Fruit fly (Drosophila melanogaster) whole organism, embryonic: Measurements from ENCODE around the gene CG5793.
A peak's percentile ranks its signal among the peaks of the same experiment; 100 is the strongest.

Experiments used
- Adf1 ChIP-seq: fragments of 200-800 bp; sonication (Bioruptor generic); IDR thresholded peaks from 2 replicates; pipeline ENCODE4 v1.3.6; 2022; ENCODE audit warnings: missing biosample characterization, missing genetic modification characterization
- Aef1 ChIP-seq: fragments of 200-800 bp; sonication (Bioruptor generic); IDR thresholded peaks from 3 replicates; pipeline ENCODE4 v1.3.6; 2022; ENCODE audit warnings: missing biosample characterization, missing genetic modification characterization
- CG10366 ChIP-seq: fragments of 200-800 bp; sonication (Bioruptor generic); IDR thresholded peaks from 2 replicates; pipeline ENCODE4 v1.3.6; 2022; ENCODE audit warnings: missing biosample characterization, missing genetic modification characterization
- CG10654 ChIP-seq: fragments of 200-800 bp; sonication (Bioruptor generic); optimal IDR thresholded peaks from 2 replicates; lab custom pipeline; 2016; ENCODE audit warnings: missing biosample characterization, missing genetic modification characterization
- CG13775 ChIP-seq: fragments of 200-800 bp; sonication (Bioruptor generic); optimal IDR thresholded peaks from 3 replicates; lab custom pipeline; 2017; ENCODE audit warnings: missing biosample characterization, mild to moderate bottlenecking, missing genetic modification characterization
- CG15601 ChIP-seq: fragments of 200-800 bp; sonication (Bioruptor generic); optimal IDR thresholded peaks from 3 replicates; lab custom pipeline; 2019; ENCODE audit warnings: missing biosample characterization, mild to moderate bottlenecking, missing genetic modification characterization, moderate library complexity
- CG15696 ChIP-seq: fragments of 200-800 bp; sonication (Bioruptor generic); optimal IDR thresholded peaks from 2 replicates; lab custom pipeline; 2019; ENCODE audit warnings: missing biosample characterization, mild to moderate bottlenecking, missing genetic modification characterization, moderate library complexity
- CG1603 ChIP-seq: fragments of 200-800 bp; sonication (Bioruptor generic); optimal IDR thresholded peaks from 2 replicates; lab custom pipeline; 2019; ENCODE audit warnings: missing biosample characterization, mild to moderate bottlenecking, missing genetic modification characterization, moderate library complexity
- CG17328 ChIP-seq: fragments of 200-800 bp; sonication (Bioruptor generic); IDR thresholded peaks from 2 replicates; pipeline ENCODE4 v1.3.6; 2022; ENCODE audit warnings: missing biosample characterization, missing genetic modification characterization
- CG1792 ChIP-seq: fragments of 200-800 bp; sonication (Bioruptor generic); optimal IDR thresholded peaks from 2 replicates; lab custom pipeline; 2016; ENCODE audit warnings: missing biosample characterization, missing genetic modification characterization
- CG18599 ChIP-seq: fragments of 200-800 bp; sonication (Bioruptor generic); optimal IDR thresholded peaks from 3 replicates; lab custom pipeline; 2017; ENCODE audit warnings: missing biosample characterization, missing genetic modification characterization, mild to moderate bottlenecking, moderate library complexity, missing genetic modification reagents
- CG2712 ChIP-seq: fragments of 200-800 bp; optimal IDR thresholded peaks from 3 replicates; lab custom pipeline; 2019; ENCODE audit warnings: missing biosample characterization, mild to moderate bottlenecking, missing genetic modification characterization, moderate library complexity
- CG30020 ChIP-seq: fragments of 200-800 bp; optimal IDR thresholded peaks from 2 replicates; lab custom pipeline; 2019; ENCODE audit warnings: missing biosample characterization, mild to moderate bottlenecking, missing genetic modification characterization, moderate library complexity
- CG34376 ChIP-seq: fragments of 200-800 bp; sonication (Bioruptor generic); optimal IDR thresholded peaks from 2 replicates; lab custom pipeline; 2018; ENCODE audit warnings: missing biosample characterization, mild to moderate bottlenecking, missing genetic modification characterization
- CG34422 ChIP-seq: fragments of 200-800 bp; sonication (Bioruptor generic); IDR thresholded peaks from 3 replicates; pipeline ENCODE4 v1.3.6; 2022; ENCODE audit warnings: missing biosample characterization, missing genetic modification characterization
- CG4617 ChIP-seq: fragments of 200-800 bp; sonication (Bioruptor generic); optimal IDR thresholded peaks from 3 replicates; lab custom pipeline; 2016; ENCODE audit warnings: missing biosample characterization, missing genetic modification characterization, borderline replicate concordance
- CG5953 ChIP-seq: fragments of 200-800 bp; sonication (Bioruptor generic); IDR thresholded peaks from 2 replicates; pipeline ENCODE4 v1.3.6; 2022; ENCODE audit warnings: missing biosample characterization, missing genetic modification characterization
- CG7556 ChIP-seq: fragments of 200-800 bp; sonication (Bioruptor generic); optimal IDR thresholded peaks from 2 replicates; lab custom pipeline; 2017; ENCODE audit warnings: missing biosample characterization, mild to moderate bottlenecking, missing genetic modification characterization
- CG7839 ChIP-seq: fragments of 200-800 bp; sonication (Bioruptor generic); optimal IDR thresholded peaks from 3 replicates; lab custom pipeline; 2018; ENCODE audit warnings: missing biosample characterization, mild to moderate bottlenecking, missing genetic modification characterization, moderate library complexity
- D19B ChIP-seq: fragments of 200-800 bp; sonication (Bioruptor generic); optimal IDR thresholded peaks from 2 replicates; lab custom pipeline; 2017; ENCODE audit warnings: missing biosample characterization, mild to moderate bottlenecking, missing genetic modification characterization
- Dek ChIP-seq: fragments of 200-800 bp; sonication (Bioruptor generic); optimal IDR thresholded peaks from 3 replicates; lab custom pipeline; 2019; ENCODE audit warnings: missing biosample characterization, mild to moderate bottlenecking, missing genetic modification characterization, moderate library complexity
- Dp ChIP-seq: fragments of 200-800 bp; sonication (Bioruptor generic); optimal IDR thresholded peaks from 2 replicates; lab custom pipeline; 2018; ENCODE audit warnings: missing biosample characterization, mild to moderate bottlenecking, missing genetic modification characterization, moderate library complexity
- E2f2 ChIP-seq: fragments of 200-800 bp; sonication (Bioruptor generic); IDR thresholded peaks from 2 replicates; pipeline ENCODE4 v1.3.6; 2022; ENCODE audit warnings: missing biosample characterization, missing genetic modification characterization
- Fer1 ChIP-seq: fragments of 200-800 bp; sonication (Bioruptor generic); optimal IDR thresholded peaks from 2 replicates; lab custom pipeline; 2017; ENCODE audit warnings: missing biosample characterization, mild to moderate bottlenecking, missing genetic modification characterization
- H15 ChIP-seq: fragments of 200-800 bp; sonication (Bioruptor generic); IDR thresholded peaks from 3 replicates; pipeline ENCODE4 v1.3.6; 2022; ENCODE audit warnings: missing biosample characterization, missing genetic modification characterization
- Med ChIP-seq: fragments of 200-800 bp; sonication (Bioruptor generic); peaks from one replicate; lab custom pipeline; 2016; ENCODE audit warnings: missing biosample characterization, missing genetic modification characterization, mild to moderate bottlenecking, inconsistent platforms, moderate library complexity
- Mrtf ChIP-seq: fragments of 200-800 bp; sonication (Bioruptor generic); IDR thresholded peaks from 3 replicates; pipeline ENCODE4 v1.3.6; 2022; ENCODE audit warnings: missing biosample characterization, missing genetic modification characterization
- Myb ChIP-seq: fragments of 200-800 bp; sonication (Bioruptor generic); optimal IDR thresholded peaks from 2 replicates; lab custom pipeline; 2016; ENCODE audit warnings: missing biosample characterization, missing genetic modification characterization
- NC2α ChIP-seq: fragments of 200-800 bp; sonication (Bioruptor generic); optimal IDR thresholded peaks from 2 replicates; lab custom pipeline; 2016; ENCODE audit warnings: missing biosample characterization, missing genetic modification characterization
- NFAT ChIP-seq: fragments of 200-800 bp; sonication (Bioruptor generic); IDR thresholded peaks from 2 replicates; pipeline ENCODE4 v1.3.6; 2022; ENCODE audit warnings: missing biosample characterization, missing genetic modification characterization
- Oaz ChIP-seq: fragments of 200-800 bp; sonication (Bioruptor generic); IDR thresholded peaks from 2 replicates; pipeline ENCODE4 v1.3.6; 2022; ENCODE audit warnings: missing biosample characterization, missing genetic modification characterization
- Scr ChIP-seq: fragments of 200-800 bp; sonication (Bioruptor generic); IDR thresholded peaks from 2 replicates; pipeline ENCODE4 v1.3.6; 2022; ENCODE audit warnings: missing biosample characterization, missing genetic modification characterization; ENCODE audit not compliant: partially characterized antibody
- Sry-δ ChIP-seq: fragments of 200-800 bp; sonication (Bioruptor generic); optimal IDR thresholded peaks from 2 replicates; lab custom pipeline; 2016; ENCODE audit warnings: missing biosample characterization, missing genetic modification characterization
- YL-1 ChIP-seq: fragments of 200-800 bp; sonication (Bioruptor generic); optimal IDR thresholded peaks from 3 replicates; lab custom pipeline; 2017; ENCODE audit warnings: missing biosample characterization, mild to moderate bottlenecking, missing genetic modification characterization
- bsh ChIP-seq, 2 experiments: fragments of 200-800 bp; sonication (Bioruptor generic); optimal IDR thresholded peaks; 2 replicates each; lab custom pipeline; 2017 to 2018; ENCODE audit warnings: mild to moderate bottlenecking in 2 of 2, missing biosample characterization in 2 of 2, missing genetic modification characterization in 2 of 2, moderate library complexity in 1 of 2
- crp ChIP-seq, 2 experiments: fragments of 200-800 bp; sonication (Bioruptor generic); optimal IDR thresholded peaks; 2 replicates in 1 of 2; 3 replicates in 1 of 2; lab custom pipeline; 2017; ENCODE audit warnings: missing biosample characterization in 2 of 2, missing genetic modification characterization in 2 of 2, mild to moderate bottlenecking in 1 of 2, moderate library complexity in 1 of 2
- eyg ChIP-seq: fragments of 200-800 bp; sonication (Bioruptor generic); optimal IDR thresholded peaks from 3 replicates; lab custom pipeline; 2016; ENCODE audit warnings: missing biosample characterization, missing genetic modification characterization
- fd3F ChIP-seq: fragments of 200-800 bp; sonication (Bioruptor generic); optimal IDR thresholded peaks from 2 replicates; lab custom pipeline; 2018; ENCODE audit warnings: missing biosample characterization, mild to moderate bottlenecking, missing genetic modification characterization, moderate library complexity
- gt ChIP-seq: fragments of 200-800 bp; sonication (Bioruptor generic); IDR thresholded peaks from 2 replicates; pipeline ENCODE4 v1.3.6; 2022; ENCODE audit warnings: missing biosample characterization, missing genetic modification characterization
- jumu ChIP-seq: fragments of 200-800 bp; sonication (Bioruptor generic); optimal IDR thresholded peaks from 3 replicates; lab custom pipeline; 2016; ENCODE audit warnings: missing biosample characterization, missing genetic modification characterization
- kni ChIP-seq: fragments of 200-800 bp; sonication (Bioruptor generic); optimal IDR thresholded peaks from 3 replicates; lab custom pipeline; 2017; ENCODE audit warnings: mild to moderate bottlenecking, missing biosample characterization, missing genetic modification reagents, missing genetic modification characterization
- lmd ChIP-seq: fragments of 200-800 bp; sonication (Bioruptor generic); IDR thresholded peaks from 2 replicates; pipeline ENCODE4 v1.3.6; 2022; ENCODE audit warnings: missing biosample characterization, missing genetic modification characterization
- mirr ChIP-seq: fragments of 200-800 bp; sonication (Bioruptor generic); optimal IDR thresholded peaks from 3 replicates; lab custom pipeline; 2018; ENCODE audit warnings: missing biosample characterization, mild to moderate bottlenecking, missing genetic modification characterization
- nmo ChIP-seq: fragments of 200-800 bp; sonication (Bioruptor generic); optimal IDR thresholded peaks from 2 replicates; lab custom pipeline; 2018; ENCODE audit warnings: missing biosample characterization, mild to moderate bottlenecking, missing genetic modification characterization, moderate library complexity
- phol ChIP-seq: fragments of 200-800 bp; sonication (Bioruptor generic); optimal IDR thresholded peaks from 3 replicates; lab custom pipeline; 2018; ENCODE audit warnings: missing biosample characterization, mild to moderate bottlenecking, missing genetic modification characterization, moderate library complexity
- sens ChIP-seq: fragments of 200-800 bp; sonication (Bioruptor generic); peaks from one replicate; lab custom pipeline; 2016; ENCODE audit warnings: missing biosample characterization, missing genetic modification characterization
- slbo ChIP-seq: fragments of 200-800 bp; sonication (Bioruptor generic); IDR thresholded peaks from 2 replicates; pipeline ENCODE4 v1.3.6; 2022; ENCODE audit warnings: missing biosample characterization, missing genetic modification characterization
- ssp ChIP-seq: fragments of 200-800 bp; sonication (Bioruptor generic); IDR thresholded peaks from 2 replicates; pipeline ENCODE4 v1.3.6; 2022; ENCODE audit warnings: missing biosample characterization, missing genetic modification characterization
- stwl ChIP-seq: fragments of 200-800 bp; sonication (Bioruptor generic); optimal IDR thresholded peaks from 3 replicates; lab custom pipeline; 2018; ENCODE audit warnings: missing biosample characterization, mild to moderate bottlenecking, missing genetic modification characterization, moderate library complexity
- tap ChIP-seq: fragments of 200-800 bp; optimal IDR thresholded peaks from 3 replicates; lab custom pipeline; 2019; ENCODE audit warnings: missing biosample characterization, mild to moderate bottlenecking, missing genetic modification characterization, moderate library complexity
- zen ChIP-seq: fragments of 200-800 bp; sonication (Bioruptor generic); optimal IDR thresholded peaks from 3 replicates; lab custom pipeline; 2018; ENCODE audit warnings: missing biosample characterization, mild to moderate bottlenecking, missing genetic modification characterization, moderate library complexity

The CG5793 gene

DNA sequence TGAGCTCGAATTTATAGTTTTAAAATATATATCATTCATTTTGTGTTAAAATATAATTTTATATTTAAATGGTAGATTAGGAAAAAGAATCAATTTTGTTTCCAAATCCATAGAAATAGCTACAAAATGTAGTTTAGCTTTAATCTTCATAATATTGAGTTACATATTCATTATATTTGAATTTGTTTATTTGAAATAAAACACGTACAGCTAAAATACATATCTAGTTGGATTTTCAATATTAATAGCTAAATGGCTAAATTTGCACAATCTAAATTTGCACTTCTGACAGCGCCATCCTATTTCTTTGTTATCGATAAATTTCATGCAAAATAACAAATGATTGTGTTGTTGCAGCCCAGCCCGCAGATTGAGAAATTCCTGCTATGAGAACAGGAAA, 6.6 kb downstream of the CG5793 start, which contains the start of gene Usp8 (continued):
- TF ChIP-seq jumu (GFP tag; lab: Kevin White, UChicago) (no peak), Scr (GFP tag; lab: Robert Waterston, UW) (no peak), ssp (GFP tag; lab: Robert Waterston, UW) (no peak), stwl (tag; lab: Kevin White, UChicago) (peak; percentile 17), CG2712 (tag; lab: Kevin White, UChicago) (peak; percentile 66), CG4617 (no peak), CG7839 (tag; lab: Kevin White, UChicago) (no peak), CG18599 (GFP tag; lab: Kevin White, UChicago) (no peak), CG7556 (peak; percentile 43), CG30020 (tag; lab: Kevin White, UChicago) (peak; percentile 64), CG10366 (GFP tag; lab: Robert Waterston, UW) (no peak; the same call in 1 of the 2 replicates), Med (GFP tag; lab: Kevin White, UChicago) (peak; percentile 33), CG15696 (peak; percentile 37), H15 (no peak), Sry-δ (no peak), eyg (GFP tag; lab: Kevin White, UChicago) (no peak), E2f2 (GFP tag; lab: Robert Waterston, UW) (peak; percentile 14; the same call in 1 of the 2 replicates), CG1603 (tag; lab: Kevin White, UChicago) (peak; percentile 44), nmo (peak; percentile 65), Mrtf (GFP tag; lab: Robert Waterston, UW) (no peak), tap (tag; lab: Kevin White, UChicago) (no peak), CG10654 (GFP tag; lab: Kevin White, UChicago) (peak; percentile 15), crp (GFP tag; optimal IDR thresholded peaks at IDR 0.05; lab: Kevin White, UChicago) (peak in 1 of 2 experiments; percentile 74), sens (peak; percentile 18), CG1792 (GFP tag; lab: Kevin White, UChicago) (no peak), CG13775 (GFP tag; lab: Kevin White, UChicago) (peak; percentile 62), zen (tag; lab: Kevin White, UChicago) (peak; percentile 26), phol (tag; lab: Kevin White, UChicago) (peak; percentile 68), slbo (GFP tag; lab: Robert Waterston, UW) (peak; percentile 39; the same call in 1 of the 2 replicates), NC2α (GFP tag; lab: Kevin White, UChicago) (no peak), lmd (no peak), CG15601 (peak; percentile 1), Dp (GFP tag; lab: Kevin White, UChicago) (peak; percentile 10), mirr (GFP tag; lab: Kevin White, UChicago) (no peak), CG17328 (no peak)

DNA sequence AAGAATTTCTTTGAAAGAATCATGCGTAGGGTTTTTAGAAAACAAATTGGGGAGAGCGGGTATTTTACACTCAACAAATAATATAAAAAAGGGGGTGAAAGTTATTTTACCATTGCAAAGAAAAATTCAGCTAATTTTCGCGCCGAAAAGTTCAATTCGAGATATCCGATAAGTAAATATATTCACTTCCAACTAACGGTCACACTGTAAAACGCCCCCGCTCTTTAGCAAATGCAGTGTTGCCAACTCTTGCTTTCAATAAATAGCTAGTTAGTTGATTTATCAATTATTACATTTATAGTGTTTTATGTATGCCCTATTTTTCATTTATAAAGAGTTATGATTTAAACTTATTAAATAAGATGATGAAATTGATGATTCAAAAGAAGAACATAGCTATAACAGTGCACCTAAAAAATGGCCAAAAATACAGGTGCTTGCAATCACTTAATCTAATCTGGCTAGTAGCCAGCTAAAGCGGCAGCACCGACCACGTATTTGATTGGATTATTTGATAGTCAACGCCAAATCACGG, 10.9 kb downstream of the CG5793 start, which contains the start of gene meigo:
Gene meigo, plus strand, starts transcription at position 51 of the 535 bp plus-strand sequence.
- TF ChIP-seq crp (GFP tag; optimal IDR thresholded peaks at IDR 0.05; lab: Kevin White, UChicago), result peak in 1 of 2 experiments; percentile 51
- no peak for TF ChIP-seq Oaz
- TF ChIP-seq kni (GFP tag; lab: Kevin White, UChicago), result peak; percentile 43
- no peak for TF ChIP-seq CG5953 (GFP tag; lab: Robert Waterston, UW)
- peak; percentile 90 for TF ChIP-seq YL-1 (GFP tag; lab: Kevin White, UChicago)
- TF ChIP-seq CG1603 (tag; lab: Kevin White, UChicago), result peak; percentile 60
- TF ChIP-seq CG34376 (GFP tag; lab: Kevin White, UChicago), result peak; percentile 48
- peak; percentile 58 for TF ChIP-seq Aef1 (GFP tag; lab: Robert Waterston, UW)
- peak; percentile 6 for TF ChIP-seq D19B (GFP tag; lab: Kevin White, UChicago)
- TF ChIP-seq CG34422 (GFP tag; lab: Robert Waterston, UW), result no peak; the same call in 2 of the 3 replicates
- peak; percentile 75 for TF ChIP-seq Fer1 (GFP tag; lab: Kevin White, UChicago)
- no peak for TF ChIP-seq gt (GFP tag; lab: Robert Waterston, UW)
- peak; percentile 31 for TF ChIP-seq CG1792 (GFP tag; lab: Kevin White, UChicago)
- TF ChIP-seq bsh (GFP tag; optimal IDR thresholded peaks at IDR 0.05; lab: Kevin White, UChicago), result peak in 1 of 2 experiments; percentile 67
- TF ChIP-seq NFAT (GFP tag; lab: Robert Waterston, UW), result peak; percentile 70; the same call in 1 of the 2 replicates
- TF ChIP-seq Dek (tag; lab: Kevin White, UChicago), result peak; percentile 74
- peak; percentile 54 for TF ChIP-seq fd3F (GFP tag; lab: Kevin White, UChicago)
- TF ChIP-seq Myb (GFP tag; lab: Kevin White, UChicago), result peak; percentile 20
- peak; percentile 46; the same call in 1 of the 2 replicates for TF ChIP-seq Adf1
